Fruit fly (Drosophila melanogaster) whole organism, embryonic: ENCODE measurements around the gene Dhdds.

ENCODE experiments used
- Atf-2 ChIP-seq: fragments of 200-800 bp; sonication (Bioruptor generic); optimal IDR thresholded peaks from 2 replicates; lab custom pipeline; 2016; ENCODE audit warnings: missing biosample characterization, missing genetic modification characterization
- Atf3 ChIP-seq: fragments of 200-800 bp; sonication (Bioruptor generic); optimal IDR thresholded peaks from 3 replicates; lab custom pipeline; 2016; ENCODE audit warnings: missing biosample characterization, missing genetic modification characterization
- Blimp-1 ChIP-seq: fragments of 200-800 bp; sonication (Bioruptor generic); optimal IDR thresholded peaks from 3 replicates; lab custom pipeline; 2018; ENCODE audit warnings: missing biosample characterization, missing genetic modification characterization, mild to moderate bottlenecking, moderate library complexity, missing genetic modification reagents
- CG10209 ChIP-seq: fragments of 200-800 bp; sonication (Bioruptor generic); optimal IDR thresholded peaks from 3 replicates; lab custom pipeline; 2017; ENCODE audit warnings: missing biosample characterization, mild to moderate bottlenecking, missing genetic modification characterization, missing genetic modification reagents
- CG11247 ChIP-seq: fragments of 200-800 bp; sonication (Bioruptor generic); IDR thresholded peaks from 2 replicates; pipeline ENCODE4 v1.3.6; 2022; ENCODE audit warnings: missing biosample characterization, missing genetic modification characterization
- CG11560 ChIP-seq: fragments of 200-800 bp; sonication (Bioruptor generic); IDR thresholded peaks from 3 replicates; pipeline ENCODE4 v1.3.6; 2022; ENCODE audit warnings: missing biosample characterization, missing genetic modification characterization
- CG12104 ChIP-seq: fragments of 200-800 bp; sonication (Bioruptor generic); optimal IDR thresholded peaks from 3 replicates; lab custom pipeline; 2016; ENCODE audit warnings: missing biosample characterization, missing genetic modification characterization
- CG13287 ChIP-seq: fragments of 200-800 bp; sonication (Bioruptor generic); IDR thresholded peaks from 2 replicates; pipeline ENCODE4 v1.3.6; 2022; ENCODE audit warnings: missing biosample characterization, missing genetic modification characterization; ENCODE audit not compliant: partially characterized antibody
- CG15011 ChIP-seq: fragments of 200-800 bp; sonication (Bioruptor generic); optimal IDR thresholded peaks from 3 replicates; lab custom pipeline; 2018; ENCODE audit warnings: missing biosample characterization, mild to moderate bottlenecking, missing genetic modification characterization
- CG15514 ChIP-seq: fragments of 200-800 bp; sonication (Bioruptor generic); optimal IDR thresholded peaks from 3 replicates; lab custom pipeline; 2017; ENCODE audit warnings: missing biosample characterization, missing genetic modification characterization, mild to moderate bottlenecking, moderate library complexity, missing genetic modification reagents
- CG15696 ChIP-seq: fragments of 200-800 bp; sonication (Bioruptor generic); optimal IDR thresholded peaks from 2 replicates; lab custom pipeline; 2019; ENCODE audit warnings: missing biosample characterization, mild to moderate bottlenecking, missing genetic modification characterization, moderate library complexity
- CG17802 ChIP-seq: fragments of 200-800 bp; sonication (Bioruptor generic); optimal IDR thresholded peaks from 2 replicates; lab custom pipeline; 2018; ENCODE audit warnings: missing biosample characterization, mild to moderate bottlenecking, missing genetic modification characterization, moderate library complexity
- CG17829 ChIP-seq: fragments of 200-800 bp; optimal IDR thresholded peaks from 2 replicates; lab custom pipeline; 2019; ENCODE audit warnings: missing biosample characterization, mild to moderate bottlenecking, missing genetic modification characterization, moderate library complexity
- CG2202 ChIP-seq: fragments of 200-800 bp; sonication (Bioruptor generic); optimal IDR thresholded peaks from 2 replicates; lab custom pipeline; 2018; ENCODE audit warnings: missing biosample characterization, mild to moderate bottlenecking, missing genetic modification characterization
- CG2889 ChIP-seq: fragments of 200-800 bp; sonication (Bioruptor generic); IDR thresholded peaks from 3 replicates; pipeline ENCODE4 v1.3.6; 2022; ENCODE audit warnings: missing biosample characterization, missing genetic modification characterization
- CG31388 ChIP-seq: fragments of 200-800 bp; sonication (Bioruptor generic); optimal IDR thresholded peaks from 2 replicates; lab custom pipeline; 2016; ENCODE audit warnings: missing biosample characterization, missing genetic modification characterization
- CG34224 ChIP-seq: fragments of 200-800 bp; sonication (Bioruptor generic); IDR thresholded peaks from 3 replicates; pipeline ENCODE4 v1.3.6; 2022; ENCODE audit warnings: missing biosample characterization, missing genetic modification characterization; ENCODE audit not compliant: partially characterized antibody
- CG6175 ChIP-seq: fragments of 200-800 bp; sonication (Bioruptor generic); IDR thresholded peaks from 3 replicates; pipeline ENCODE4 v1.3.6; 2022; ENCODE audit warnings: missing biosample characterization, missing genetic modification characterization
- D19B ChIP-seq: fragments of 200-800 bp; sonication (Bioruptor generic); optimal IDR thresholded peaks from 2 replicates; lab custom pipeline; 2017; ENCODE audit warnings: missing biosample characterization, mild to moderate bottlenecking, missing genetic modification characterization
- Kr ChIP-seq: fragments of 200-800 bp; sonication (Bioruptor generic); optimal IDR thresholded peaks from 2 replicates; lab custom pipeline; 2017; ENCODE audit warnings: missing biosample characterization, mild to moderate bottlenecking, missing genetic modification characterization
- Lpt ChIP-seq: fragments of >200 bp; optimal IDR thresholded peaks from 2 replicates; lab custom pipeline; 2018; ENCODE audit warnings: missing biosample characterization, missing genetic modification characterization
- Myb ChIP-seq: fragments of 200-800 bp; sonication (Bioruptor generic); optimal IDR thresholded peaks from 2 replicates; lab custom pipeline; 2016; ENCODE audit warnings: missing biosample characterization, missing genetic modification characterization
- Optix ChIP-seq: fragments of 200-800 bp; sonication (Bioruptor generic); IDR thresholded peaks from 3 replicates; pipeline ENCODE4 v1.3.6; 2022; ENCODE audit warnings: missing biosample characterization, missing genetic modification characterization
- Sox102F ChIP-seq: fragments of 200-800 bp; sonication (Bioruptor generic); optimal IDR thresholded peaks from 2 replicates; lab custom pipeline; 2018; ENCODE audit warnings: missing biosample characterization, mild to moderate bottlenecking, missing genetic modification characterization, moderate library complexity
- TFAM ChIP-seq: fragments of 200-800 bp; sonication (Bioruptor generic); optimal IDR thresholded peaks from 2 replicates; lab custom pipeline; 2017; ENCODE audit warnings: missing biosample characterization, missing genetic modification characterization, inconsistent platforms
- ato ChIP-seq: fragments of 200-800 bp; sonication (Bioruptor generic); IDR thresholded peaks from 2 replicates; pipeline ENCODE4 v1.3.6; 2022; ENCODE audit warnings: missing biosample characterization, missing genetic modification characterization; ENCODE audit not compliant: partially characterized antibody
- bab2 ChIP-seq: fragments of 200-800 bp; sonication (Bioruptor generic); optimal IDR thresholded peaks from 2 replicates; lab custom pipeline; 2016; ENCODE audit warnings: missing biosample characterization, missing genetic modification characterization
- bowl ChIP-seq: fragments of 200-800 bp; sonication (Bioruptor generic); IDR thresholded peaks from 2 replicates; pipeline ENCODE4 v1.3.6; 2022; ENCODE audit warnings: missing biosample characterization, missing genetic modification characterization
- br ChIP-seq: fragments of >200 bp; optimal IDR thresholded peaks from 2 replicates; lab custom pipeline; 2017
- cas ChIP-seq: fragments of 200-800 bp; sonication (Bioruptor generic); IDR thresholded peaks from 2 replicates; pipeline ENCODE4 v1.3.6; 2022; ENCODE audit warnings: missing biosample characterization, missing genetic modification characterization
- chinmo ChIP-seq: fragments of 200-800 bp; sonication (Bioruptor generic); IDR thresholded peaks from 4 replicates; pipeline ENCODE4 v1.3.6; 2022; ENCODE audit warnings: missing biosample characterization, missing genetic modification characterization; ENCODE audit not compliant: partially characterized antibody
- crc ChIP-seq: fragments of 200-800 bp; sonication (Bioruptor generic); optimal IDR thresholded peaks from 2 replicates; lab custom pipeline; 2016; ENCODE audit warnings: missing biosample characterization, missing genetic modification characterization
- dysf ChIP-seq: fragments of 200-800 bp; sonication (Bioruptor generic); IDR thresholded peaks from 3 replicates; pipeline ENCODE4 v1.3.6; 2022; ENCODE audit warnings: missing biosample characterization, missing genetic modification characterization
- exex ChIP-seq: fragments of 200-800 bp; sonication (Bioruptor generic); optimal IDR thresholded peaks from 4 replicates; lab custom pipeline; 2018; ENCODE audit warnings: missing biosample characterization, mild to moderate bottlenecking, missing genetic modification characterization, moderate library complexity
- gcm ChIP-seq: fragments of 200-800 bp; sonication (Bioruptor generic); optimal IDR thresholded peaks from 2 replicates; lab custom pipeline; 2019; ENCODE audit warnings: missing biosample characterization, mild to moderate bottlenecking, missing genetic modification characterization, moderate library complexity
- grn ChIP-seq: fragments of 200-800 bp; sonication (Bioruptor generic); optimal IDR thresholded peaks from 3 replicates; lab custom pipeline; 2017; ENCODE audit warnings: missing biosample characterization, missing genetic modification characterization
- hth ChIP-seq: fragments of >200 bp; optimal IDR thresholded peaks from 2 replicates; lab custom pipeline; 2017; ENCODE audit warnings: inconsistent platforms
- jing ChIP-seq: fragments of 200-800 bp; sonication (Bioruptor generic); optimal IDR thresholded peaks from 2 replicates; lab custom pipeline; 2018; ENCODE audit warnings: missing biosample characterization, mild to moderate bottlenecking, missing genetic modification characterization
- pum ChIP-seq: fragments of 200-800 bp; sonication (Bioruptor generic); optimal IDR thresholded peaks from 2 replicates; lab custom pipeline; 2016; ENCODE audit warnings: missing biosample characterization, missing genetic modification characterization
- ro ChIP-seq: fragments of 200-800 bp; sonication (Bioruptor generic); IDR thresholded peaks from 2 replicates; pipeline ENCODE4 v1.3.6; 2022; ENCODE audit warnings: missing biosample characterization, missing genetic modification characterization
- row ChIP-seq: fragments of 200-800 bp; sonication (Bioruptor generic); IDR thresholded peaks from 3 replicates; pipeline ENCODE4 v1.3.6; 2022; ENCODE audit warnings: missing biosample characterization, missing genetic modification characterization
- sima ChIP-seq: fragments of 200-800 bp; sonication (Bioruptor generic); optimal IDR thresholded peaks from 2 replicates; lab custom pipeline; 2016; ENCODE audit warnings: missing biosample characterization, missing genetic modification characterization
- slbo ChIP-seq: fragments of 200-800 bp; sonication (Bioruptor generic); IDR thresholded peaks from 2 replicates; pipeline ENCODE4 v1.3.6; 2022; ENCODE audit warnings: missing biosample characterization, missing genetic modification characterization
- slou ChIP-seq: fragments of 200-800 bp; sonication (Bioruptor generic); optimal IDR thresholded peaks from 3 replicates; lab custom pipeline; 2016; ENCODE audit warnings: missing biosample characterization, missing genetic modification characterization
- so ChIP-seq: fragments of 200-800 bp; sonication (Bioruptor generic); IDR thresholded peaks from 3 replicates; pipeline ENCODE4 v1.3.6; 2022; ENCODE audit warnings: missing biosample characterization, missing genetic modification characterization
- stc ChIP-seq: fragments of 200-800 bp; sonication (Bioruptor generic); IDR thresholded peaks from 2 replicates; pipeline ENCODE4 v1.3.6; 2022; ENCODE audit warnings: missing biosample characterization, missing genetic modification characterization
- tap ChIP-seq: fragments of 200-800 bp; optimal IDR thresholded peaks from 3 replicates; lab custom pipeline; 2019; ENCODE audit warnings: missing biosample characterization, mild to moderate bottlenecking, missing genetic modification characterization, moderate library complexity
- ttk ChIP-seq: fragments of 200-800 bp; sonication (Bioruptor generic); IDR thresholded peaks from 2 replicates; pipeline ENCODE4 v2.1.2; 2022; ENCODE audit warnings: missing biosample characterization, missing genetic modification characterization
- vfl ChIP-seq: fragments of 200-800 bp; sonication (Bioruptor generic); optimal IDR thresholded peaks from 2 replicates; lab custom pipeline; 2016; ENCODE audit warnings: missing biosample characterization, missing genetic modification characterization
- zfh1 ChIP-seq: fragments of 200-800 bp; sonication (Bioruptor generic); IDR thresholded peaks from 3 replicates; pipeline ENCODE4 v1.3.6; 2022; ENCODE audit warnings: missing biosample characterization, missing genetic modification characterization

Dhdds gene

DNA sequence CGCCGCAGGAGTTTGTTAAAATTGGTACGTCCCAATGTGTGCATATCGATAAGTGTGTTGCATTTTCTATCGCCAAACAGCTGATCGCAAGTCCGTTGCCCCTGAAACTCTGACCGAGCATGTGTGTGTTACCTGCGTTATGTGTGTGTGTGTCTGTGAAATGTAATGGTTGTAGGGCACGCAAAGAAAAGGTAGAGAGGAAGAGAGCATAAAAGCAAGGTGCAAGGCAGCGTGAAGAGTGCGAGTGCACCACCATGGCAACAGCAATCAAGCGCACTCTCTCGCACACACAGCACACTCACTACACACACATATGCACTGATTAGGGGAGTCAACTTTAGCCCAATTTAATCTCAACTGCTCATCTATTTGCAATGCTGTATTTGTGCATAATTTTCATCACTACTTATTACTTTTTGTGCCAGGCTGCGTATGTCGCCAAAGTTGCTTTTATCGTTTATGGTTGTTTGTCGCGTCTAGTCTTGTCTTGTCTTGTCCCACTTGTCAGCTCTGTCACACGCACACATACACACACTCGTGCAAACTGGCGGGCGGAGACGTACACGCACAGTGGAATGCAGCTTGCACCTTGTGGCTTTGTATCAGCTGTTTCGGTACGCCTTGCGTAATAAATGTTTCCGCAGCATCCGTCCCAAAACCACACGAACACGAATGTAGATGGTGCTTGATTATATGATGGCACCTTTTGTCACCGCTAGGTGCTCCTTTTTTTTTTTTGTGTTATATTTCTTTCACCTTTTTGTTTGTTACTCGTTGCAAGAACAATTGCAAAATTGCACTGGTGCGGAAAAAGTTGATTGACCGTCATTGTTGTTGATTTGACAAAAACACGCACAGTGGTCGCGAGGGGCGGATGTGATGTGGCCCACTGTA, 4.7 kb upstream of the Dhdds start (continued):
- no peak for TF ChIP-seq ato (GFP tag; lab: Robert Waterston, UW)
- TF ChIP-seq CG10209 (GFP tag; lab: Kevin White, UChicago), result peak; percentile 82
- peak; percentile 65 for TF ChIP-seq ro (GFP tag; lab: Robert Waterston, UW)
- TF ChIP-seq Myb (GFP tag; lab: Kevin White, UChicago), result peak; percentile 72
- no peak for TF ChIP-seq sima (GFP tag; lab: Kevin White, UChicago)
- peak; percentile 78 for TF ChIP-seq row (GFP tag; lab: Robert Waterston, UW)
- peak; percentile 60 for TF ChIP-seq CG17802 (tag; lab: Kevin White, UChicago)
- peak; percentile 59; the same call in 1 of the 3 replicates for TF ChIP-seq so (GFP tag; lab: Robert Waterston, UW)
- no peak for TF ChIP-seq cas (GFP tag; lab: Robert Waterston, UW)
- TF ChIP-seq grn (GFP tag; lab: Kevin White, UChicago), result no peak
- peak; percentile 57 for TF ChIP-seq crc (GFP tag; lab: Kevin White, UChicago)
- TF ChIP-seq CG2889 (GFP tag; lab: Robert Waterston, UW), result 0 out of 3 replicates have a peak, but pooled peaks have one; percentile 15
- TF ChIP-seq pum (GFP tag; lab: Kevin White, UChicago), result peak; percentile 86
- TF ChIP-seq CG12104 (GFP tag; lab: Kevin White, UChicago), result peak; percentile 52
- TF ChIP-seq Atf3, result peak; percentile 81
- peak; percentile 73 for TF ChIP-seq jing (GFP tag; lab: Kevin White, UChicago)
- TF ChIP-seq br, result no peak
- TF ChIP-seq CG15011, result peak; percentile 47
- TF ChIP-seq CG17829 (tag; lab: Kevin White, UChicago), result peak; percentile 83
- peak; percentile 82 for TF ChIP-seq Optix (GFP tag; lab: Robert Waterston, UW)
- peak; percentile 31; the same call in 1 of the 2 replicates for TF ChIP-seq bowl
- peak; percentile 75; the same call in 2 of the 3 replicates for TF ChIP-seq dysf (GFP tag; lab: Robert Waterston, UW)
- TF ChIP-seq Kr, result no peak
- TF ChIP-seq Atf-2, result peak; percentile 85
- no peak for TF ChIP-seq exex (tag; lab: Kevin White, UChicago)
- TF ChIP-seq CG11247 (GFP tag; lab: Robert Waterston, UW), result no peak
- no peak for TF ChIP-seq slou
- peak; percentile 40 for TF ChIP-seq TFAM (GFP tag; lab: Kevin White, UChicago)
- peak; percentile 73 for TF ChIP-seq CG2202
- TF ChIP-seq chinmo (GFP tag; lab: Robert Waterston, UW), result 0 out of 4 replicates have a peak, but pooled peaks have one; percentile 36
- TF ChIP-seq CG15514, result peak; percentile 7
- TF ChIP-seq CG31388 (GFP tag; lab: Kevin White, UChicago), result peak; percentile 37
- peak; percentile 80 for TF ChIP-seq ttk (GFP tag; lab: Robert Waterston, UW)
- TF ChIP-seq Lpt (GFP tag; lab: Kevin White, UChicago), result no peak
- TF ChIP-seq vfl, result peak; percentile 44
- peak; percentile 78 for TF ChIP-seq gcm (GFP tag; lab: Kevin White, UChicago)
- TF ChIP-seq tap (tag; lab: Kevin White, UChicago), result peak; percentile 52
- no peak for TF ChIP-seq CG6175 (GFP tag; lab: Robert Waterston, UW)
- TF ChIP-seq zfh1, result peak; percentile 71
- TF ChIP-seq hth (lab: Kevin White, UChicago), result no peak
- peak; percentile 60 for TF ChIP-seq stc
- no peak for TF ChIP-seq slbo (GFP tag; lab: Robert Waterston, UW)
- peak; percentile 42; the same call in 2 of the 3 replicates for TF ChIP-seq CG11560 (tag; lab: Robert Waterston, UW)
- TF ChIP-seq Sox102F (GFP tag; lab: Kevin White, UChicago), result peak; percentile 87
- TF ChIP-seq bab2 (GFP tag; lab: Kevin White, UChicago), result peak; percentile 79
- TF ChIP-seq D19B (GFP tag; lab: Kevin White, UChicago), result no peak
- TF ChIP-seq CG13287 (GFP tag; lab: Robert Waterston, UW), result no peak
- peak; percentile 70 for TF ChIP-seq CG15696 (tag; lab: Kevin White, UChicago)
- TF ChIP-seq Blimp-1 (GFP tag; lab: Kevin White, UChicago), result peak; percentile 77
- no peak for TF ChIP-seq CG34224
